Worm (Caenorhabditis elegans): ENCODE data around the gene gpa-13.

DNA sequence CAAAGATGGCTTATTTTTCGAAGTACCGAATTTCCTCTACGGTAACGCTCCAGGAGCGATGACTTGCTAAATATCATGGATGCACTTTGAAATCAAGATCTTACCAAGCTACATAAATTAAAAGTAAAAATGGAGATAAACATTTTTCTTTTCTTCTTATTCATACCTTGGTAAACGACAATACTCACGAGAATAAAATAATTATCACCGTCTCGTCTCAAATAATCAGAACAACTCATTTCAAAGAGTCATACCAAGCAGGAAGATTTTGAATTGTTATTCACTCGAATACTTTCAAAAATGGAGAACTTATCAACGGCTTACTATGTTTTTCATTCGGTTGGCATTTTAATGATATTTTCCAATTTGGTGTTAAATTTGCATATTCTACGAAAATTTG is 48.5 kb upstream of the gpa-13 start, which contains the start of gene srbc-45:
- TF ChIP-seq hnd-1 (tag; optimal IDR thresholded peaks at IDR 0.05) (no peak), tbx-37 (GFP tag; conservative IDR thresholded peaks at IDR 0.05) (no peak), tra-4 (tag; optimal IDR thresholded peaks at IDR 0.05) (no peak)
